Fruit fly (Drosophila melanogaster): Measurements from ENCODE around the gene syd.

Gene syd

dm6 chr3L:7935933-7936494 lies at the start of gene syd, which contains the start of gene Srp9:
Gene syd (minus strand): TSS chr3L:7936120.
Gene Srp9 (plus strand): TSS chr3L:7936373.
- no peak for TF ChIP-seq noc (tag; optimal IDR thresholded peaks at IDR 0.05)

dm6 chr3L:7984623-7985237 lies 48.8 kb upstream of the syd start:
- no peak for TF ChIP-seq noc (tag; optimal IDR thresholded peaks at IDR 0.05)

- TF ChIP-seq noc (tag; optimal IDR thresholded peaks at IDR 0.05), result no peak
These were observed 47.8 kb upstream of the syd start for dm6 chr3L:7983602-7984223.

- no peak for TF ChIP-seq noc (tag; optimal IDR thresholded peaks at IDR 0.05)
These were observed 46.0 kb upstream of the syd start for dm6 chr3L:7981956-7982355.

- no peak for TF ChIP-seq noc (tag; optimal IDR thresholded peaks at IDR 0.05)
These were observed 45.4 kb upstream of the syd start for dm6 chr3L:7981228-7981854.

dm6 chr3L:7978777-7979649 lies 43.1 kb upstream of the syd start, which contains the start of gene nmo:
Gene nmo (plus strand): TSS chr3L:7979046.
- peak; percentile 62 for TF ChIP-seq noc (tag; optimal IDR thresholded peaks at IDR 0.05)

- TF ChIP-seq noc (tag; optimal IDR thresholded peaks at IDR 0.05), result no peak
These were observed 42.5 kb upstream of the syd start, which contains the start of gene Pop4 for dm6 chr3L:7978550-7978776. Gene Pop4 (minus strand): TSS chr3L:7978650.

- peak; percentile 83 for TF ChIP-seq noc (tag; optimal IDR thresholded peaks at IDR 0.05)
These were observed 40.2 kb upstream of the syd start, which contains the start of the genes HP4 and CG8209 for dm6 chr3L:7976081-7976483. Gene HP4 (minus strand): TSS chr3L:7976154. Gene CG8209 (plus strand): TSS chr3L:7976406.

- no peak for TF ChIP-seq noc (tag; optimal IDR thresholded peaks at IDR 0.05)
These were observed 38.9 kb upstream of the syd start, which contains the start of gene CG8042 for dm6 chr3L:7974671-7975281. Gene CG8042 (minus strand): TSS chr3L:7974991.

dm6 chr3L:7970442-7970841 lies 34.5 kb upstream of the syd start, which contains the start of gene RNaseX25:
Gene RNaseX25 (plus strand): TSS chr3L:7970588.
- no peak for TF ChIP-seq noc (tag; optimal IDR thresholded peaks at IDR 0.05)

dm6 chr3L:7968422-7969030 lies 32.6 kb upstream of the syd start:
- TF ChIP-seq noc (tag; optimal IDR thresholded peaks at IDR 0.05), result no peak

dm6 chr3L:7967203-7967602 lies 31.3 kb upstream of the syd start:
- TF ChIP-seq noc (tag; optimal IDR thresholded peaks at IDR 0.05), result no peak

dm6 chr3L:7963549-7963948 lies 27.6 kb upstream of the syd start:
- no peak for TF ChIP-seq noc (tag; optimal IDR thresholded peaks at IDR 0.05)

- no peak for TF ChIP-seq noc (tag; optimal IDR thresholded peaks at IDR 0.05)
These were observed 27.1 kb upstream of the syd start for dm6 chr3L:7963022-7963421.
